Worm (Caenorhabditis elegans) whole organism, early embryonic: ENCODE measurements around the gene srh-184.

Source experiments
- B0310.2 ChIP-seq: sonication (generic microtip); optimal IDR thresholded peaks from 2 replicates; lab custom pipeline; 2016; ENCODE audit warnings: mild to moderate bottlenecking, missing genetic modification characterization, missing compliant biosample characterization
- aly-1 ChIP-seq: sonication (generic microtip); optimal IDR thresholded peaks from 2 replicates; lab custom pipeline; 2016; ENCODE audit warnings: missing genetic modification characterization, missing compliant biosample characterization
- ama-1 ChIP-seq: fragments of 150-350 bp; optimal IDR thresholded peaks from 2 replicates; lab custom pipeline; 2014
- ceh-36 ChIP-seq: sonication (generic microtip); optimal IDR thresholded peaks from 2 replicates; lab custom pipeline; 2016; ENCODE audit warnings: missing genetic modification characterization, inconsistent platforms, missing compliant biosample characterization
- ets-7 ChIP-seq: sonication (generic microtip); optimal IDR thresholded peaks from 2 replicates; lab custom pipeline; 2016; ENCODE audit warnings: missing genotype, missing genetic modification characterization, missing compliant biosample characterization
- flt-1 ChIP-seq: fragments of 200-800 bp; sonication (Bioruptor generic); IDR thresholded peaks from 2 replicates; pipeline ENCODE4 v1.3.6; 2022; ENCODE audit warnings: missing genetic modification characterization, missing compliant biosample characterization
- hmbx-1 ChIP-seq: sonication (generic microtip); optimal IDR thresholded peaks from 2 replicates; lab custom pipeline; 2016; ENCODE audit warnings: mild to moderate bottlenecking, missing genetic modification characterization, missing compliant biosample characterization
- pes-1 ChIP-seq: fragments of 200-800 bp; sonication (Bioruptor generic); IDR thresholded peaks from 2 replicates; pipeline ENCODE4 v1.3.6; 2022; ENCODE audit warnings: missing genetic modification reagents, missing genetic modification characterization, missing compliant biosample characterization
- sea-1 ChIP-seq: fragments of 200-800 bp; sonication (Bioruptor generic); conservative IDR thresholded peaks from 2 replicates; pipeline ENCODE4 v1.3.6; 2022; ENCODE audit warnings: missing genetic modification characterization, missing compliant biosample characterization
- tbx-11 ChIP-seq: fragments of 200-800 bp; sonication (Bioruptor generic); IDR thresholded peaks from 2 replicates; pipeline ENCODE4 v1.3.6; 2022; ENCODE audit warnings: missing genetic modification characterization, missing compliant biosample characterization

DNA sequence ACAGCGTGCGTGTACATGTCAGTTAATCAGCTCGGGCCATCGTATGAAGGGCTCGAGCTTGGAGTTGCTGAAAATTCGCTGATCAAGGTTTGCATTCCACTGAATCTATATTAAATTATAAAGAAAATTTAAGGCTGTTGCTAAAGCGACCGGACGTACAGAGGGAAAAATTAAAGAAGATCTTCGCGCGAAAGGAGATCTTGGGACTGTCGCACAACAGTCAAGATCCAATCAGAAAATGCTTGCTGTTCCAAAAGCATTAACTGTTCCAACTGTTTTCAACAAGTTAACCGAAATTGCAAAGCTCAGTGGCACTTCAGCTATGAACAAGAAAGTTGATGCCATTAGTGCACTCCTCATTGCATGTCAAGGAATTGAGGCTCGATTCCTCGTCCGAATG is 16.3 kb upstream of the srh-184 start:
- TF ChIP-seq flt-1 (GFP tag; lab: Robert Waterston, UW) = no peak
- TF ChIP-seq ets-7 (tag; lab: Kevin White, UChicago) = no peak
- TF ChIP-seq aly-1 (tag; lab: Kevin White, UChicago) = no peak
- no peak for TF ChIP-seq ceh-36 (tag; lab: Kevin White, UChicago)
- no peak for TF ChIP-seq ama-1 (lab: Kevin White, UChicago)
- no peak for TF ChIP-seq hmbx-1 (tag; lab: Kevin White, UChicago)
- TF ChIP-seq sea-1 = no peak
- no peak for TF ChIP-seq tbx-11 (GFP tag; lab: Robert Waterston, UW)
- no peak for TF ChIP-seq B0310.2
- no peak for TF ChIP-seq pes-1 (GFP tag; lab: Robert Waterston, UW)
